Worm (Caenorhabditis elegans): ENCODE results near the gene pals-33.

pals-33 gene

ce11 chrV:3703888-3704287 is 30.7 kb downstream of the pals-33 start (continued):
- TF ChIP-seq sptf-2 (GFP tag; optimal IDR thresholded peaks at IDR 0.05) (no peak), fkh-3 (tag; optimal IDR thresholded peaks at IDR 0.05) (no peak), nhr-27 (tag; optimal IDR thresholded peaks at IDR 0.05) (no peak), nfya-2 (GFP tag; IDR thresholded peaks at IDR 0.05) (no peak), cebp-1 (GFP tag; IDR thresholded peaks at IDR 0.05) (no peak), cebp-1 (tag; optimal IDR thresholded peaks at IDR 0.05) (peak; percentile 58), egl-18 (GFP tag; IDR thresholded peaks at IDR 0.05) (no peak), repo-1 (tag; optimal IDR thresholded peaks at IDR 0.05) (no peak)

ce11 chrV:3704688-3705087 is 31.5 kb downstream of the pals-33 start, which contains the start of gene lin-40:
TSS of gene lin-40 (plus strand) at chrV:3704988.
- TF ChIP-seq aptf-2 (GFP tag; conservative IDR thresholded peaks at IDR 0.05) (no peak), F22D6.2 (tag; optimal IDR thresholded peaks at IDR 0.05) (no peak), Y95B8A.8 (GFP tag; IDR thresholded peaks at IDR 0.05) (no peak), madf-6 (GFP tag; IDR thresholded peaks at IDR 0.05) (no peak), fkh-3 (tag; optimal IDR thresholded peaks at IDR 0.05) (no peak), ceh-27 (GFP tag; optimal IDR thresholded peaks at IDR 0.05) (no peak), let-526 (GFP tag; IDR thresholded peaks at IDR 0.05) (no peak), ztf-22 (GFP tag; optimal IDR thresholded peaks at IDR 0.05) (no peak), C06A6.2 (GFP tag; conservative IDR thresholded peaks at IDR 0.05) (no peak), gei-17 (GFP tag; optimal IDR thresholded peaks at IDR 0.05) (no peak)

- TF ChIP-seq nhr-179 (tag; optimal IDR thresholded peaks at IDR 0.05) = no peak
- TF ChIP-seq lag-1 (GFP tag; IDR thresholded peaks at IDR 0.05) = no peak
- no peak for TF ChIP-seq snpc-3.4 (tag; optimal IDR thresholded peaks at IDR 0.05)
- 0 out of 2 replicates have a peak, but pooled peaks have one; percentile 27 for TF ChIP-seq nfyb-1 (GFP tag; IDR thresholded peaks at IDR 0.05)
- no peak for TF ChIP-seq pha-4 (tag; optimal IDR thresholded peaks at IDR 0.05)
- no peak for TF ChIP-seq Y53F4B.3 (GFP tag; IDR thresholded peaks at IDR 0.05)
- 0 out of 2 replicates have a peak, but pooled peaks have one; percentile 10 for TF ChIP-seq zfh-2 (GFP tag; conservative IDR thresholded peaks at IDR 0.05)
- no peak for TF ChIP-seq madf-6 (GFP tag; IDR thresholded peaks at IDR 0.05)
- no peak for TF ChIP-seq hmg-1.2 (GFP tag; IDR thresholded peaks at IDR 0.05)
- TF ChIP-seq egrh-3 (GFP tag; IDR thresholded peaks at IDR 0.05) = peak; percentile 64; the same call in 1 of the 2 replicates
- no peak for TF ChIP-seq dpl-1 (GFP tag; optimal IDR thresholded peaks at IDR 0.05)
- TF ChIP-seq attf-6 (GFP tag; IDR thresholded peaks at IDR 0.05) = no peak
- TF ChIP-seq nhr-27 (tag; optimal IDR thresholded peaks at IDR 0.05) = no peak
Measured at ce11 chrV:3706167-3706566, 33.0 kb downstream of the pals-33 start.

- TF ChIP-seq egrh-3 (GFP tag; IDR thresholded peaks at IDR 0.05) (peak; percentile 87; the same call in 1 of the 2 replicates), zfh-2 (GFP tag; conservative IDR thresholded peaks at IDR 0.05) (peak; percentile 75), akir-1 (GFP tag; optimal IDR thresholded peaks at IDR 0.05) (peak; percentile 6), Y95B8A.8 (GFP tag; IDR thresholded peaks at IDR 0.05) (no peak), ccch-3 (GFP tag; optimal IDR thresholded peaks at IDR 0.05) (no peak), lin-54 (GFP tag; optimal IDR thresholded peaks at IDR 0.05) (no peak)
Measured at ce11 chrV:3706893-3707292, 33.7 kb downstream of the pals-33 start.

- TF ChIP-seq nfyb-1 (GFP tag; IDR thresholded peaks at IDR 0.05) = peak; percentile 29; the same call in 1 of the 2 replicates
Measured at ce11 chrV:3707560-3707959, 34.4 kb downstream of the pals-33 start.

- no peak for TF ChIP-seq cebp-1 (GFP tag; IDR thresholded peaks at IDR 0.05)
- no peak for TF ChIP-seq cebp-1 (tag; optimal IDR thresholded peaks at IDR 0.05)
- TF ChIP-seq akir-1 (GFP tag; optimal IDR thresholded peaks at IDR 0.05) = peak; percentile 5
- no peak for TF ChIP-seq ccch-3 (GFP tag; optimal IDR thresholded peaks at IDR 0.05)
Measured at ce11 chrV:3711544-3711943, 38.4 kb downstream of the pals-33 start.
